Worm (Caenorhabditis elegans): ENCODE results near the gene grd-9.

- TF ChIP-seq nhr-76 (tag; optimal IDR thresholded peaks at IDR 0.05) (no peak), mdl-1 (tag; optimal IDR thresholded peaks at IDR 0.05) (no peak), nhr-77 (tag; optimal IDR thresholded peaks at IDR 0.05) (no peak), pqm-1 (tag; optimal IDR thresholded peaks at IDR 0.05) (no peak), egl-27 (tag; optimal IDR thresholded peaks at IDR 0.05) (no peak), skn-1 (tag; optimal IDR thresholded peaks at IDR 0.05) (no peak), nhr-25 (tag; optimal IDR thresholded peaks at IDR 0.05) (no peak), nfya-1 (tag; optimal IDR thresholded peaks at IDR 0.05; ENCODE audit: insufficient read depth) (no peak), nhr-43 (tag; optimal IDR thresholded peaks at IDR 0.05; ENCODE audit: poor library complexity, severe bottlenecking) (no peak), nhr-237 (tag; optimal IDR thresholded peaks at IDR 0.05) (no peak), R02D3.7 (tag; optimal IDR thresholded peaks at IDR 0.05) (no peak), snpc-4 (tag; optimal IDR thresholded peaks at IDR 0.05) (no peak), elt-1 (tag; optimal IDR thresholded peaks at IDR 0.05) (no peak), ama-1 (optimal IDR thresholded peaks at IDR 0.05) (no peak)
Observed at ce11 chrV:5876966-5877365, 18.2 kb upstream of the grd-9 start.
